Worm (Caenorhabditis elegans) whole organism, late embryonic: ENCODE data around the gene C06B3.16.

Experiments
- C38D4.7 ChIP-seq: fragments of 200-800 bp; sonication (Bioruptor generic); optimal IDR thresholded peaks from 2 replicates; lab custom pipeline; 2018; ENCODE audit warnings: mild to moderate bottlenecking, missing genetic modification characterization, moderate library complexity, missing compliant biosample characterization
- F13H6.1 ChIP-seq: sonication (generic microtip); optimal IDR thresholded peaks from 2 replicates; lab custom pipeline; 2016; ENCODE audit warnings: missing genetic modification characterization, missing compliant biosample characterization
- K09A11.1 ChIP-seq: sonication (generic microtip); optimal IDR thresholded peaks from 2 replicates; lab custom pipeline; 2017; ENCODE audit warnings: antibody characterized with exemption, mild to moderate bottlenecking, missing genetic modification characterization, missing compliant biosample characterization; ENCODE audit not compliant: insufficient read depth
- T23F11.4 ChIP-seq: fragments of 200-800 bp; sonication (Bioruptor generic); optimal IDR thresholded peaks from 2 replicates; lab custom pipeline; 2018; ENCODE audit warnings: mild to moderate bottlenecking, missing genetic modification characterization, missing compliant biosample characterization
- ahr-1 ChIP-seq: sonication (generic microtip); optimal IDR thresholded peaks from 2 replicates; lab custom pipeline; 2016; ENCODE audit warnings: missing genetic modification characterization, missing compliant biosample characterization
- ceh-18 ChIP-seq: sonication (generic microtip); optimal IDR thresholded peaks from 2 replicates; lab custom pipeline; 2016; ENCODE audit warnings: missing genetic modification characterization, missing compliant biosample characterization
- ceh-19 ChIP-seq: fragments of 200-800 bp; sonication (Bioruptor generic); optimal IDR thresholded peaks from 2 replicates; lab custom pipeline; 2018; ENCODE audit warnings: mild to moderate bottlenecking, missing genetic modification characterization, missing compliant biosample characterization
- ceh-22 ChIP-seq: sonication (generic microtip); optimal IDR thresholded peaks from 2 replicates; lab custom pipeline; 2017; ENCODE audit warnings: missing biosample characterization, missing genetic modification characterization
- ceh-24 ChIP-seq: sonication (generic microtip); optimal IDR thresholded peaks from 2 replicates; lab custom pipeline; 2016; ENCODE audit warnings: mild to moderate bottlenecking, missing genetic modification characterization, missing compliant biosample characterization
- ceh-31 ChIP-seq: sonication (generic microtip); optimal IDR thresholded peaks from 2 replicates; lab custom pipeline; 2016; ENCODE audit warnings: missing genetic modification characterization, missing compliant biosample characterization
- ceh-48 ChIP-seq: sonication (generic microtip); optimal IDR thresholded peaks from 2 replicates; lab custom pipeline; 2016; ENCODE audit warnings: missing genetic modification characterization, inconsistent platforms, missing compliant biosample characterization
- ceh-9 ChIP-seq: sonication (generic microtip); optimal IDR thresholded peaks from 2 replicates; lab custom pipeline; 2016; ENCODE audit warnings: mild to moderate bottlenecking, missing genetic modification characterization, inconsistent platforms, missing compliant biosample characterization
- che-1 ChIP-seq: sonication (generic microtip); optimal IDR thresholded peaks from 2 replicates; lab custom pipeline; 2016; ENCODE audit warnings: mild to moderate bottlenecking, missing genetic modification characterization, missing compliant biosample characterization
- dmd-4 ChIP-seq: sonication (generic microtip); optimal IDR thresholded peaks from 2 replicates; lab custom pipeline; 2016; ENCODE audit warnings: borderline replicate concordance, missing genetic modification characterization, missing compliant biosample characterization
- elt-2 ChIP-seq: sonication (generic microtip); optimal IDR thresholded peaks from 2 replicates; lab custom pipeline; 2016; ENCODE audit warnings: missing genetic modification reagents, missing genetic modification characterization, missing compliant biosample characterization
- elt-4 ChIP-seq: sonication (generic microtip); optimal IDR thresholded peaks from 2 replicates; lab custom pipeline; 2016; ENCODE audit warnings: missing genetic modification characterization, missing compliant biosample characterization
- ets-4 ChIP-seq: sonication (generic microtip); optimal IDR thresholded peaks from 2 replicates; lab custom pipeline; 2016; ENCODE audit warnings: missing genetic modification characterization, missing compliant biosample characterization
- fax-1 ChIP-seq: sonication (generic microtip); optimal IDR thresholded peaks from 2 replicates; lab custom pipeline; 2016; ENCODE audit warnings: missing genotype, missing genetic modification characterization, missing compliant biosample characterization
- fkh-10 ChIP-seq: fragments of 150-350 bp; optimal IDR thresholded peaks from 2 replicates; lab custom pipeline; 2014; ENCODE audit warnings: missing biosample characterization, missing genetic modification reagents, missing genetic modification characterization
- gmeb-2 ChIP-seq: sonication (generic microtip); optimal IDR thresholded peaks from 2 replicates; lab custom pipeline; 2016; ENCODE audit warnings: missing genetic modification characterization, inconsistent platforms, missing compliant biosample characterization
- hlh-13 ChIP-seq: fragments of 200-800 bp; sonication (Bioruptor generic); optimal IDR thresholded peaks from 2 replicates; lab custom pipeline; 2018; ENCODE audit warnings: mild to moderate bottlenecking, missing genetic modification characterization, missing compliant biosample characterization
- hlh-15 ChIP-seq: sonication (generic microtip); optimal IDR thresholded peaks from 2 replicates; lab custom pipeline; 2016; ENCODE audit warnings: missing genetic modification characterization, missing compliant biosample characterization
- lim-6 ChIP-seq: sonication (generic microtip); optimal IDR thresholded peaks from 2 replicates; lab custom pipeline; 2016; ENCODE audit warnings: missing genetic modification characterization, missing compliant biosample characterization
- lin-11 ChIP-seq: fragments of 200-800 bp; sonication (Bioruptor generic); optimal IDR thresholded peaks from 2 replicates; lab custom pipeline; 2018; ENCODE audit warnings: mild to moderate bottlenecking, missing genetic modification characterization, missing compliant biosample characterization
- madf-2 ChIP-seq: sonication (generic microtip); optimal IDR thresholded peaks from 2 replicates; lab custom pipeline; 2017; ENCODE audit warnings: missing genetic modification characterization, missing compliant biosample characterization
- odd-2 ChIP-seq: sonication (generic microtip); optimal IDR thresholded peaks from 2 replicates; lab custom pipeline; 2017; ENCODE audit warnings: antibody characterized with exemption, mild to moderate bottlenecking, missing genetic modification characterization, missing compliant biosample characterization
- pat-9 ChIP-seq: fragments of 200-800 bp; sonication (Bioruptor generic); optimal IDR thresholded peaks from 2 replicates; lab custom pipeline; 2018; ENCODE audit warnings: mild to moderate bottlenecking, missing genetic modification characterization, moderate library complexity, missing compliant biosample characterization
- pax-1 ChIP-seq: fragments of 150-350 bp; optimal IDR thresholded peaks from 2 replicates; lab custom pipeline; 2014; ENCODE audit warnings: missing biosample characterization, missing genetic modification characterization
- pha-2 ChIP-seq: sonication (generic microtip); optimal IDR thresholded peaks from 2 replicates; lab custom pipeline; 2017; ENCODE audit warnings: mild to moderate bottlenecking, missing genetic modification characterization, missing compliant biosample characterization
- ref-2 ChIP-seq: sonication (generic microtip); optimal IDR thresholded peaks from 2 replicates; lab custom pipeline; 2016; ENCODE audit warnings: missing genetic modification characterization, missing compliant biosample characterization
- sdc-2 ChIP-seq: sonication (generic microtip); optimal IDR thresholded peaks from 2 replicates; lab custom pipeline; 2016; ENCODE audit warnings: missing genotype, missing genetic modification characterization, missing compliant biosample characterization
- sox-2 ChIP-seq: fragments of 200-800 bp; sonication (Bioruptor generic); IDR thresholded peaks from 2 replicates; pipeline ENCODE4 v1.3.6; 2022; ENCODE audit warnings: missing genetic modification reagents, missing genetic modification characterization, missing compliant biosample characterization
- tbx-2 ChIP-seq: sonication (generic microtip); optimal IDR thresholded peaks from 2 replicates; lab custom pipeline; 2016; ENCODE audit warnings: missing genetic modification characterization, missing compliant biosample characterization
- ttx-3 ChIP-seq: sonication (generic microtip); optimal IDR thresholded peaks from 2 replicates; lab custom pipeline; 2016; ENCODE audit warnings: missing genetic modification reagents, missing genetic modification characterization, missing compliant biosample characterization
- unc-55 ChIP-seq: sonication (generic microtip); optimal IDR thresholded peaks from 2 replicates; lab custom pipeline; 2017; ENCODE audit warnings: missing biosample characterization, missing genetic modification reagents, missing genetic modification characterization
- unc-86 ChIP-seq: sonication (generic microtip); optimal IDR thresholded peaks from 2 replicates; lab custom pipeline; 2016; ENCODE audit warnings: missing genetic modification characterization, missing compliant biosample characterization
- zip-5 ChIP-seq: sonication (generic microtip); optimal IDR thresholded peaks from 2 replicates; lab custom pipeline; 2016; ENCODE audit warnings: missing genetic modification characterization, missing compliant biosample characterization
- ztf-16 ChIP-seq: sonication (generic microtip); optimal IDR thresholded peaks from 2 replicates; lab custom pipeline; 2017; ENCODE audit warnings: missing genetic modification characterization, missing compliant biosample characterization

Gene C06B3.16

ce11 chrV:13916196-13916595 is 15.1 kb upstream of the C06B3.16 start, which contains the start of gene str-252:
Gene str-252, plus strand, starts transcription at chrV:13916496.
- TF ChIP-seq ahr-1 (no peak), elt-4 (no peak), C38D4.7 (no peak), elt-2 (tag; lab: Kevin White, UChicago) (no peak), unc-86 (tag; lab: Kevin White, UChicago) (no peak), gmeb-2 (tag; lab: Kevin White, UChicago) (no peak), lim-6 (tag; lab: Kevin White, UChicago) (no peak), F13H6.1 (tag; lab: Kevin White, UChicago) (no peak), ceh-31 (tag; lab: Kevin White, UChicago) (no peak), T23F11.4 (GFP tag; lab: Kevin White, UChicago) (no peak), hlh-15 (tag; lab: Kevin White, UChicago) (no peak), che-1 (tag; lab: Kevin White, UChicago) (no peak), ceh-19 (GFP tag; lab: Kevin White, UChicago) (no peak), ceh-9 (tag; lab: Kevin White, UChicago) (no peak), unc-55 (GFP tag; lab: Kevin White, UChicago) (no peak)

ce11 chrV:13918341-13918740 is 13.0 kb upstream of the C06B3.16 start, which contains the start of gene str-250:
Gene str-250, plus strand, starts transcription at chrV:13918641.
- TF ChIP-seq F13H6.1 (tag; lab: Kevin White, UChicago), result no peak
- TF ChIP-seq hlh-13, result no peak
- TF ChIP-seq che-1 (tag; lab: Kevin White, UChicago), result no peak
- no peak for TF ChIP-seq pat-9
- no peak for TF ChIP-seq ceh-24 (tag; lab: Kevin White, UChicago)
- no peak for TF ChIP-seq sdc-2 (tag; lab: Kevin White, UChicago)
- TF ChIP-seq pha-2 (tag; lab: Kevin White, UChicago), result no peak
- TF ChIP-seq ztf-16 (tag; lab: Kevin White, UChicago), result no peak
- no peak for TF ChIP-seq odd-2 (tag; lab: Kevin White, UChicago)
- TF ChIP-seq ets-4 (tag; lab: Kevin White, UChicago), result no peak
- no peak for TF ChIP-seq unc-86 (tag; lab: Kevin White, UChicago)
- no peak for TF ChIP-seq ttx-3 (tag; lab: Kevin White, UChicago)
- no peak for TF ChIP-seq ref-2 (tag; lab: Kevin White, UChicago)
- TF ChIP-seq elt-4, result no peak
- TF ChIP-seq ceh-18 (tag; lab: Kevin White, UChicago), result no peak
- TF ChIP-seq dmd-4, result no peak
- no peak for TF ChIP-seq lin-11 (tag; lab: Kevin White, UChicago)
- TF ChIP-seq madf-2 (tag; lab: Kevin White, UChicago), result no peak
- TF ChIP-seq lim-6 (tag; lab: Kevin White, UChicago), result no peak
- TF ChIP-seq fax-1, result no peak

ce11 chrV:13920730-13921129 is 10.6 kb upstream of the C06B3.16 start, which contains the start of gene srx-42:
Gene srx-42, plus strand, starts transcription at chrV:13921030.
- TF ChIP-seq dmd-4 (no peak), pax-1 (tag; lab: Kevin White, UChicago) (no peak)

- TF ChIP-seq tbx-2 (tag; lab: Kevin White, UChicago) (no peak), zip-5 (tag; lab: Kevin White, UChicago) (no peak), sox-2 (GFP tag; lab: Robert Waterston, UW) (no peak), ceh-48 (tag; lab: Kevin White, UChicago) (no peak), ztf-16 (tag; lab: Kevin White, UChicago) (no peak), lin-11 (tag; lab: Kevin White, UChicago) (no peak), ceh-22 (tag; lab: Kevin White, UChicago) (no peak), sdc-2 (tag; lab: Kevin White, UChicago) (no peak), fkh-10 (no peak), K09A11.1 (no peak)
- TF ChIP-seq, all 69 proteins: peak for 0
Observed at ce11 chrV:13923851-13924250, 7.5 kb upstream of the C06B3.16 start, which contains the start of gene srxa-11. Gene srxa-11, plus strand, starts transcription at chrV:13924151.
